Fruit fly (Drosophila melanogaster) whole organism, embryonic: ENCODE results near the gene Gdi.

Source experiments
- Awh ChIP-seq: fragments of 200-800 bp; sonication (Bioruptor generic); IDR thresholded peaks from 2 replicates; pipeline ENCODE4, ENCODE4 v1.3.6; 2022; ENCODE audit warnings: missing biosample characterization, missing genetic modification characterization
- BEAF-32 ChIP-seq: fragments of 200-800 bp; sonication (Bioruptor generic); optimal IDR thresholded peaks from 3 replicates; lab custom pipeline; 2017; ENCODE audit warnings: missing biosample characterization, missing genetic modification characterization, mild to moderate bottlenecking, moderate library complexity, missing genetic modification reagents
- CG10321 ChIP-seq: fragments of 200-800 bp; sonication (Bioruptor generic); IDR thresholded peaks from 2 replicates; pipeline ENCODE4 v1.3.6; 2022; ENCODE audit warnings: missing biosample characterization, missing genetic modification characterization
- CG10431 ChIP-seq: fragments of 200-800 bp; sonication (Bioruptor generic); optimal IDR thresholded peaks from 3 replicates; lab custom pipeline; 2018; ENCODE audit warnings: missing biosample characterization, mild to moderate bottlenecking, missing genetic modification characterization
- CG11696 ChIP-seq: fragments of 200-800 bp; sonication (Bioruptor generic); IDR thresholded peaks from 2 replicates; pipeline ENCODE4 v1.3.6; 2022; ENCODE audit warnings: missing biosample characterization, missing genetic modification characterization
- CG13287 ChIP-seq: fragments of 200-800 bp; sonication (Bioruptor generic); IDR thresholded peaks from 2 replicates; pipeline ENCODE4 v1.3.6; 2022; ENCODE audit warnings: missing biosample characterization, missing genetic modification characterization; ENCODE audit not compliant: partially characterized antibody
- CG13296 ChIP-seq: fragments of 200-800 bp; sonication (Bioruptor generic); optimal IDR thresholded peaks from 3 replicates; lab custom pipeline; 2018; ENCODE audit warnings: missing biosample characterization, mild to moderate bottlenecking, missing genetic modification characterization
- CG14441 ChIP-seq: fragments of 200-800 bp; sonication (Bioruptor generic); IDR thresholded peaks from 2 replicates; pipeline ENCODE4 v1.3.6; 2022; ENCODE audit warnings: missing biosample characterization, missing genetic modification characterization
- CG15269 ChIP-seq: fragments of 200-800 bp; sonication (Bioruptor generic); optimal IDR thresholded peaks from 2 replicates; lab custom pipeline; 2018; ENCODE audit warnings: missing biosample characterization, mild to moderate bottlenecking, missing genetic modification characterization, moderate library complexity
- CG17829 ChIP-seq: fragments of 200-800 bp; optimal IDR thresholded peaks from 2 replicates; lab custom pipeline; 2019; ENCODE audit warnings: missing biosample characterization, mild to moderate bottlenecking, missing genetic modification characterization, moderate library complexity
- CG17912 ChIP-seq: fragments of 200-800 bp; sonication (Bioruptor generic); optimal IDR thresholded peaks from 2 replicates; lab custom pipeline; 2018; ENCODE audit warnings: missing biosample characterization, mild to moderate bottlenecking, missing genetic modification characterization
- CG2875 ChIP-seq: fragments of 200-800 bp; sonication (Bioruptor generic); optimal IDR thresholded peaks from 2 replicates; lab custom pipeline; 2017; ENCODE audit warnings: missing biosample characterization, mild to moderate bottlenecking, missing genetic modification characterization, missing genetic modification reagents
- CG3065 ChIP-seq: fragments of 200-800 bp; sonication (Bioruptor generic); optimal IDR thresholded peaks from 2 replicates; lab custom pipeline; 2016; ENCODE audit warnings: missing biosample characterization, missing genetic modification characterization
- CG34376 ChIP-seq: fragments of 200-800 bp; sonication (Bioruptor generic); optimal IDR thresholded peaks from 2 replicates; lab custom pipeline; 2018; ENCODE audit warnings: missing biosample characterization, mild to moderate bottlenecking, missing genetic modification characterization
- CG4424 ChIP-seq: fragments of 200-800 bp; sonication (Bioruptor generic); optimal IDR thresholded peaks from 3 replicates; lab custom pipeline; 2016; ENCODE audit warnings: missing biosample characterization, missing genetic modification characterization
- CG7372 ChIP-seq: fragments of 200-800 bp; sonication (Bioruptor generic); IDR thresholded peaks from 2 replicates; pipeline ENCODE4 v1.3.6; 2022; ENCODE audit warnings: missing biosample characterization, missing genetic modification characterization
- CG9727 ChIP-seq: fragments of 200-800 bp; sonication (Bioruptor generic); optimal IDR thresholded peaks from 3 replicates; lab custom pipeline; 2017; ENCODE audit warnings: missing biosample characterization, mild to moderate bottlenecking, missing genetic modification characterization
- CG9876 ChIP-seq: fragments of 200-800 bp; sonication (Bioruptor generic); optimal IDR thresholded peaks from 2 replicates; lab custom pipeline; 2016; ENCODE audit warnings: missing biosample characterization, missing genetic modification characterization
- D19B ChIP-seq: fragments of 200-800 bp; sonication (Bioruptor generic); optimal IDR thresholded peaks from 2 replicates; lab custom pipeline; 2017; ENCODE audit warnings: missing biosample characterization, mild to moderate bottlenecking, missing genetic modification characterization
- Dfd ChIP-seq, 2 experiments: fragments of >200 bp; optimal IDR thresholded peaks; 2 replicates each; lab custom pipeline; 2017; ENCODE audit warnings: missing biosample characterization in 2 of 2, missing genetic modification characterization in 2 of 2
- E2f1 ChIP-seq: fragments of 200-800 bp; sonication (Bioruptor generic); IDR thresholded peaks from 2 replicates; pipeline ENCODE4 v1.3.6; 2022; ENCODE audit warnings: missing biosample characterization, missing genetic modification characterization
- ERR ChIP-seq: fragments of 200-800 bp; sonication (Bioruptor generic); optimal IDR thresholded peaks from 2 replicates; lab custom pipeline; 2016; ENCODE audit warnings: missing biosample characterization, missing genetic modification characterization
- Hr51 ChIP-seq, 2 experiments: fragments of 200-800 bp; sonication (Bioruptor generic); optimal IDR thresholded peaks; 2 replicates in 1 of 2; 3 replicates in 1 of 2; lab custom pipeline; 2016 to 2018; ENCODE audit warnings: missing biosample characterization in 2 of 2, missing genetic modification characterization in 2 of 2, mild to moderate bottlenecking in 1 of 2, moderate library complexity in 1 of 2
- NFAT ChIP-seq: fragments of 200-800 bp; sonication (Bioruptor generic); IDR thresholded peaks from 2 replicates; pipeline ENCODE4 v1.3.6; 2022; ENCODE audit warnings: missing biosample characterization, missing genetic modification characterization
- Nf-YA ChIP-seq: fragments of 200-800 bp; sonication (Bioruptor generic); IDR thresholded peaks from 2 replicates; pipeline ENCODE4 v1.3.6; 2022; ENCODE audit warnings: missing biosample characterization, missing genetic modification characterization
- Nf-YC ChIP-seq: fragments of 200-800 bp; optimal IDR thresholded peaks from 3 replicates; lab custom pipeline; 2019; ENCODE audit warnings: missing biosample characterization, mild to moderate bottlenecking, missing genetic modification characterization, moderate library complexity
- NfI ChIP-seq: fragments of 200-800 bp; sonication (Bioruptor generic); optimal IDR thresholded peaks from 3 replicates; lab custom pipeline; 2018; ENCODE audit warnings: missing biosample characterization, mild to moderate bottlenecking, missing genetic modification characterization, moderate library complexity
- Rfx ChIP-seq: fragments of 200-800 bp; sonication (Bioruptor generic); IDR thresholded peaks from 2 replicates; pipeline ENCODE4 v1.3.6; 2022; ENCODE audit warnings: missing biosample characterization, missing genetic modification characterization
- al ChIP-seq: fragments of 200-800 bp; sonication (Bioruptor generic); IDR thresholded peaks from 2 replicates; pipeline ENCODE4 v1.3.6; 2022; ENCODE audit warnings: missing biosample characterization, missing genetic modification characterization
- aop ChIP-seq: fragments of 200-800 bp; sonication (Bioruptor generic); IDR thresholded peaks from 2 replicates; pipeline ENCODE4 v1.3.6; 2022; ENCODE audit warnings: missing biosample characterization, missing genetic modification characterization
- cas ChIP-seq: fragments of 200-800 bp; sonication (Bioruptor generic); IDR thresholded peaks from 2 replicates; pipeline ENCODE4 v1.3.6; 2022; ENCODE audit warnings: missing biosample characterization, missing genetic modification characterization
- crol ChIP-seq: fragments of 200-800 bp; sonication (Bioruptor generic); IDR thresholded peaks from 2 replicates; pipeline ENCODE4 v1.3.6; 2022; ENCODE audit warnings: missing biosample characterization, missing genetic modification characterization
- dm ChIP-seq: fragments of 200-800 bp; sonication (Bioruptor generic); optimal IDR thresholded peaks from 3 replicates; lab custom pipeline; 2016; ENCODE audit warnings: missing biosample characterization, missing genetic modification characterization
- dmrt99B ChIP-seq: fragments of 200-800 bp; sonication (Bioruptor generic); optimal IDR thresholded peaks from 2 replicates; lab custom pipeline; 2018; ENCODE audit warnings: missing biosample characterization, mild to moderate bottlenecking, missing genetic modification characterization, moderate library complexity
- dpn ChIP-seq, 2 experiments: fragments of 200-800 bp; sonication (Bioruptor generic); optimal IDR thresholded peaks; 3 replicates each; lab custom pipeline; 2016; ENCODE audit warnings: missing biosample characterization in 2 of 2, missing genetic modification characterization in 2 of 2
- gem ChIP-seq: fragments of 200-800 bp; sonication (Bioruptor generic); optimal IDR thresholded peaks from 2 replicates; lab custom pipeline; 2019; ENCODE audit warnings: missing biosample characterization, mild to moderate bottlenecking, missing genetic modification characterization, moderate library complexity
- gsb-n ChIP-seq: fragments of 200-800 bp; sonication (Bioruptor generic); optimal IDR thresholded peaks from 3 replicates; lab custom pipeline; 2018; ENCODE audit warnings: missing biosample characterization, mild to moderate bottlenecking, missing genetic modification characterization
- her ChIP-seq: fragments of 200-800 bp; sonication (Bioruptor generic); optimal IDR thresholded peaks from 2 replicates; lab custom pipeline; 2016; ENCODE audit warnings: missing biosample characterization, missing genetic modification characterization
- ken ChIP-seq: fragments of 200-800 bp; sonication (Bioruptor generic); IDR thresholded peaks from 3 replicates; pipeline ENCODE4 v1.3.6; 2022; ENCODE audit warnings: missing biosample characterization, missing genetic modification characterization
- lbe ChIP-seq: fragments of 200-800 bp; sonication (Bioruptor generic); optimal IDR thresholded peaks from 2 replicates; lab custom pipeline; 2016; ENCODE audit warnings: missing biosample characterization, mild to moderate bottlenecking, missing genetic modification characterization
- mirr ChIP-seq: fragments of 200-800 bp; sonication (Bioruptor generic); optimal IDR thresholded peaks from 3 replicates; lab custom pipeline; 2018; ENCODE audit warnings: missing biosample characterization, mild to moderate bottlenecking, missing genetic modification characterization
- nmo ChIP-seq: fragments of 200-800 bp; sonication (Bioruptor generic); optimal IDR thresholded peaks from 2 replicates; lab custom pipeline; 2018; ENCODE audit warnings: missing biosample characterization, mild to moderate bottlenecking, missing genetic modification characterization, moderate library complexity
- nom ChIP-seq: fragments of 200-800 bp; sonication (Bioruptor generic); optimal IDR thresholded peaks from 2 replicates; lab custom pipeline; 2017; ENCODE audit warnings: missing biosample characterization, missing genetic modification characterization, mild to moderate bottlenecking, moderate library complexity, missing genetic modification reagents
- peb ChIP-seq: fragments of 200-800 bp; sonication (Bioruptor generic); IDR thresholded peaks from 2 replicates; pipeline ENCODE4 v1.3.6; 2022; ENCODE audit warnings: missing biosample characterization, missing genetic modification characterization
- sens ChIP-seq: fragments of 200-800 bp; sonication (Bioruptor generic); peaks from one replicate; lab custom pipeline; 2016; ENCODE audit warnings: missing biosample characterization, missing genetic modification characterization
- stwl ChIP-seq: fragments of 200-800 bp; sonication (Bioruptor generic); optimal IDR thresholded peaks from 3 replicates; lab custom pipeline; 2018; ENCODE audit warnings: missing biosample characterization, mild to moderate bottlenecking, missing genetic modification characterization, moderate library complexity
- tll ChIP-seq, 2 experiments: fragments of 200-800 bp in 1 of 2; fragments of >200 bp in 1 of 2; sonication (Bioruptor generic) in 1 of 2; optimal IDR thresholded peaks; 2 replicates each; lab custom pipeline; 2017 to 2019; ENCODE audit warnings: missing biosample characterization in 2 of 2, missing genetic modification characterization in 2 of 2, mild to moderate bottlenecking in 1 of 2, moderate library complexity in 1 of 2
- tna ChIP-seq: fragments of 200-800 bp; sonication (Bioruptor generic); IDR thresholded peaks from 2 replicates; pipeline ENCODE4 v1.3.6; 2022; ENCODE audit warnings: missing biosample characterization, missing genetic modification characterization; ENCODE audit not compliant: partially characterized antibody
- vnd ChIP-seq: fragments of 200-800 bp; sonication (Bioruptor generic); IDR thresholded peaks from 3 replicates; pipeline ENCODE4 v1.3.6; 2022; ENCODE audit warnings: missing biosample characterization, missing genetic modification characterization; ENCODE audit not compliant: partially characterized antibody
- wor ChIP-seq: fragments of 200-800 bp; sonication (Bioruptor generic); IDR thresholded peaks from 2 replicates; pipeline ENCODE4 v1.3.6; 2022; ENCODE audit warnings: missing biosample characterization, missing genetic modification characterization

The Gdi gene

DNA sequence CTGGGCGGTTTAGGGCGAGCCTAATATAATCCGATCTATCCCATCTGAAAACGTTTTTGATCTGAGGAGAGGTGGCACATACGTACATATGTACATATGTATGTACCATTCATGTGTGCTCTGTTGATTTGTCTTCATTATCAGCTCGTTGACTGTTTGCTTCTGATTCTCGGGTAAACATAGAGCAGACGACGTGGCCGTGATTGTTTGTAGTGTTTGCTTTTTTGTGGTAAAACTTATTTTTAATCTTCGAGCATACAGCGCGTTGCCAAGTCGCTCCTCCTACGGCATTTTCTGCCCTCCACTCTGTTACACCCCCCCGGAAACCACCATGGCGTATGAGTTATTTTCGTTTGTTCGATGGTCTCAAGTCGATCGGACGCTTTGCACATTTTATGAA lies 31.0 kb upstream of the Gdi start (continued):
- TF ChIP-seq CG9876 (GFP tag; lab: Kevin White, UChicago) (peak; percentile 80), CG17829 (tag; lab: Kevin White, UChicago) (peak; percentile 64), D19B (GFP tag; lab: Kevin White, UChicago) (peak; percentile 26), ERR (GFP tag; lab: Kevin White, UChicago) (peak; percentile 73), peb (GFP tag; lab: Robert Waterston, UW) (peak; percentile 59; the same call in 1 of the 2 replicates), CG10321 (peak; percentile 69), CG13296 (peak; percentile 96), CG10431 (peak; percentile 95), mirr (peak; percentile 98), CG14441 (GFP tag; lab: Robert Waterston, UW) (peak; percentile 71), dpn (GFP tag; optimal IDR thresholded peaks at IDR 0.05; lab: Kevin White, UChicago) (peak; percentile 75 to 76), wor (no peak), ken (GFP tag; lab: Robert Waterston, UW) (peak; percentile 64; the same call in 2 of the 3 replicates), tll (GFP tag; optimal IDR thresholded peaks at IDR 0.05; lab: Kevin White, UChicago) (peak in 1 of 2 experiments; percentile 73), nmo (GFP tag; lab: Kevin White, UChicago) (peak; percentile 32), gsb-n (tag; lab: Kevin White, UChicago) (peak; percentile 90), tna (GFP tag; lab: Robert Waterston, UW) (no peak), CG4424 (peak; percentile 79), vnd (GFP tag; lab: Robert Waterston, UW) (no peak), gem (peak; percentile 83), CG2875 (GFP tag; lab: Kevin White, UChicago) (peak; percentile 96), Nf-YA (GFP tag; lab: Robert Waterston, UW) (peak; percentile 73), Awh (GFP tag; lab: Robert Waterston, UW) (peak; percentile 93), aop (GFP tag; lab: Robert Waterston, UW) (0 out of 2 replicates have a peak, but pooled peaks have one; percentile 9), E2f1 (GFP tag; lab: Robert Waterston, UW) (peak; percentile 67; the same call in 1 of the 2 replicates), CG13287 (GFP tag; lab: Robert Waterston, UW) (no peak), her (GFP tag; lab: Kevin White, UChicago) (peak; percentile 91), BEAF-32 (GFP tag; lab: Kevin White, UChicago) (peak; percentile 1), CG9727 (peak; percentile 91), CG3065 (peak; percentile 87), CG34376 (GFP tag; lab: Kevin White, UChicago) (peak; percentile 93), stwl (tag; lab: Kevin White, UChicago) (peak; percentile 43), CG15269 (peak; percentile 79), CG7372 (GFP tag; lab: Robert Waterston, UW) (peak; percentile 79), NFAT (GFP tag; lab: Robert Waterston, UW) (peak; percentile 49; the same call in 1 of the 2 replicates), Dfd (GFP tag; optimal IDR thresholded peaks at IDR 0.05; lab: Kevin White, UChicago) (no peak), nom (GFP tag; lab: Kevin White, UChicago) (peak; percentile 83), lbe (GFP tag; lab: Kevin White, UChicago) (no peak), dm (GFP tag; lab: Kevin White, UChicago) (peak; percentile 45), Nf-YC (tag; lab: Kevin White, UChicago) (peak; percentile 63), sens (GFP tag; lab: Kevin White, UChicago) (peak; percentile 97), dmrt99B (peak; percentile 63), NfI (GFP tag; lab: Kevin White, UChicago) (peak; percentile 74), cas (GFP tag; lab: Robert Waterston, UW) (no peak), crol (GFP tag; lab: Robert Waterston, UW) (peak; percentile 85), CG17912 (peak; percentile 92), Rfx (GFP tag; lab: Robert Waterston, UW) (peak; percentile 89), CG11696 (GFP tag; lab: Robert Waterston, UW) (peak; percentile 77), al (no peak), Hr51 (GFP tag; optimal IDR thresholded peaks at IDR 0.05; lab: Kevin White, UChicago) (peak; percentile 41 to 90)
